ENCODE assay signal across 1 fruit fly cellular context in genomic region chr3R:27916355-27917019, dm6.
TF ChIP-seq lines count a peak whose summit lies in the region.

CG5003 (minus strand) TSS chr3R:27916516.
mRpS22 (plus strand) TSS chr3R:27916908.

TF ChIP-seq in whole organism, embryonic, 481 proteins besides CTCF, POLR2A, EP300 and RAD21 (continued from another document and continues in another):
- TF ChIP-seq CG32767 (GFP tag; IDR thresholded peaks at IDR 0.05; lab: Robert Waterston, UW) (no peak), br (optimal IDR thresholded peaks at IDR 0.05; lab: Kevin White, UChicago) (no peak), dmrt99B (tag; optimal IDR thresholded peaks at IDR 0.05; lab: Kevin White, UChicago) (peak; percentile 51), CG2202 (tag; optimal IDR thresholded peaks at IDR 0.05; lab: Kevin White, UChicago) (no peak), Doc2 (GFP tag; IDR thresholded peaks at IDR 0.05; lab: Robert Waterston, UW) (no peak), BEAF-32 (GFP tag; optimal IDR thresholded peaks at IDR 0.05; lab: Kevin White, UChicago) (peak; percentile 68), Oaz (GFP tag; IDR thresholded peaks at IDR 0.05; lab: Robert Waterston, UW) (peak; percentile 35; the same call in 1 of the 2 replicates), scrt (GFP tag; optimal IDR thresholded peaks at IDR 0.05; lab: Kevin White, UChicago) (no peak), CG13296 (GFP tag; optimal IDR thresholded peaks at IDR 0.05; lab: Kevin White, UChicago) (peak; percentile 56), CG1647 (GFP tag; optimal IDR thresholded peaks at IDR 0.05; lab: Kevin White, UChicago) (peak; percentile 55), pnt (GFP tag; optimal IDR thresholded peaks at IDR 0.05; lab: Kevin White, UChicago) (no peak), Dek (tag; optimal IDR thresholded peaks at IDR 0.05; lab: Kevin White, UChicago) (peak; percentile 50), Aef1 (GFP tag; IDR thresholded peaks at IDR 0.05; lab: Robert Waterston, UW) (peak; percentile 33; the same call in 1 of the 3 replicates), CG7372 (GFP tag; IDR thresholded peaks at IDR 0.05; lab: Robert Waterston, UW) (peak; percentile 52; the same call in 1 of the 2 replicates), CG4820 (GFP tag; optimal IDR thresholded peaks at IDR 0.05; lab: Kevin White, UChicago) (peak; percentile 55), sisA (GFP tag; IDR thresholded peaks at IDR 0.05; lab: Robert Waterston, UW) (no peak), fd96Cb (tag; optimal IDR thresholded peaks at IDR 0.05; lab: Kevin White, UChicago) (peak; percentile 20), HLH3B (GFP tag; IDR thresholded peaks at IDR 0.05; lab: Robert Waterston, UW) (no peak), cas (GFP tag; IDR thresholded peaks at IDR 0.05; lab: Robert Waterston, UW) (0 out of 2 replicates have a peak, but pooled peaks have one; percentile 8), sens-2 (GFP tag; IDR thresholded peaks at IDR 0.05; lab: Robert Waterston, UW) (no peak), Atf3 (GFP tag; optimal IDR thresholded peaks at IDR 0.05; lab: Kevin White, UChicago) (peak; percentile 11), gem (tag; optimal IDR thresholded peaks at IDR 0.05; lab: Kevin White, UChicago) (peak; percentile 79), Dad (GFP tag; optimal IDR thresholded peaks at IDR 0.05; lab: Kevin White, UChicago) (no peak), CHES-1-like (GFP tag; optimal IDR thresholded peaks at IDR 0.05; lab: Kevin White, UChicago) (peak; percentile 11), her (GFP tag; optimal IDR thresholded peaks at IDR 0.05; lab: Kevin White, UChicago) (no peak), HLH4C (GFP tag; IDR thresholded peaks at IDR 0.05; lab: Robert Waterston, UW; ENCODE audit: partially characterized antibody) (no peak), nerfin-2 (GFP tag; IDR thresholded peaks at IDR 0.05; lab: Robert Waterston, UW; ENCODE audit: partially characterized antibody) (no peak), Rx (GFP tag; IDR thresholded peaks at IDR 0.05; lab: Robert Waterston, UW) (no peak), sc (optimal IDR thresholded peaks at IDR 0.05; lab: Kevin White, UChicago) (no peak), sc (GFP tag; optimal IDR thresholded peaks at IDR 0.05; lab: Kevin White, UChicago) (no peak), Ptx1 (GFP tag; IDR thresholded peaks at IDR 0.05; lab: Robert Waterston, UW) (no peak), bcd (GFP tag; optimal IDR thresholded peaks at IDR 0.05; lab: Kevin White, UChicago) (peak; percentile 50), slbo (GFP tag; IDR thresholded peaks at IDR 0.05; lab: Robert Waterston, UW) (peak; percentile 72), ac (GFP tag; optimal IDR thresholded peaks at IDR 0.05; lab: Kevin White, UChicago) (no peak), CG8281 (tag; optimal IDR thresholded peaks at IDR 0.05; lab: Kevin White, UChicago) (peak; percentile 8), Hey (tag; optimal IDR thresholded peaks at IDR 0.05; lab: Kevin White, UChicago) (no peak), Xbp1 (GFP tag; optimal IDR thresholded peaks at IDR 0.05; lab: Kevin White, UChicago) (peak; percentile 43), Ets97D (GFP tag; optimal IDR thresholded peaks at IDR 0.05; lab: Kevin White, UChicago) (no peak), CG12219 (GFP tag; optimal IDR thresholded peaks at IDR 0.05; lab: Kevin White, UChicago) (no peak), CG2129 (GFP tag; IDR thresholded peaks at IDR 0.05; lab: Robert Waterston, UW; ENCODE audit: partially characterized antibody) (no peak), CG8924 (tag; optimal IDR thresholded peaks at IDR 0.05; lab: Kevin White, UChicago) (peak; percentile 73), emc (GFP tag; optimal IDR thresholded peaks at IDR 0.05; lab: Kevin White, UChicago) (no peak), CG8478 (optimal IDR thresholded peaks at IDR 0.05; lab: Kevin White, UChicago) (no peak), CG6254 (GFP tag; optimal IDR thresholded peaks at IDR 0.05; lab: Kevin White, UChicago) (no peak), CG4707 (GFP tag; optimal IDR thresholded peaks at IDR 0.05; lab: Kevin White, UChicago) (no peak), C15 (GFP tag; IDR thresholded peaks at IDR 0.05; lab: Robert Waterston, UW) (no peak), CG6791 (GFP tag; IDR thresholded peaks at IDR 0.05; lab: Robert Waterston, UW; ENCODE audit: partially characterized antibody) (no peak), lov (optimal IDR thresholded peaks at IDR 0.05; lab: Kevin White, UChicago) (no peak), lov (GFP tag; IDR thresholded peaks at IDR 0.05; lab: Robert Waterston, UW) (no peak), Bteb2 (GFP tag; optimal IDR thresholded peaks at IDR 0.05; lab: Kevin White, UChicago) (peak; percentile 1), CG4328 (GFP tag; optimal IDR thresholded peaks at IDR 0.05; lab: Kevin White, UChicago) (peak; percentile 58), CG42726 (GFP tag; IDR thresholded peaks at IDR 0.05; lab: Robert Waterston, UW; ENCODE audit: partially characterized antibody) (no peak), ranshi (GFP tag; IDR thresholded peaks at IDR 0.05; lab: Robert Waterston, UW) (0 out of 2 replicates have a peak, but pooled peaks have one; percentile 11), CG1529 (GFP tag; optimal IDR thresholded peaks at IDR 0.05; lab: Kevin White, UChicago) (no peak), z (GFP tag; IDR thresholded peaks at IDR 0.05; lab: Robert Waterston, UW) (no peak), eyg (GFP tag; optimal IDR thresholded peaks at IDR 0.05; lab: Kevin White, UChicago) (no peak), CG8089 (GFP tag; optimal IDR thresholded peaks at IDR 0.05; lab: Kevin White, UChicago) (no peak), vnd (GFP tag; IDR thresholded peaks at IDR 0.05; lab: Robert Waterston, UW; ENCODE audit: partially characterized antibody) (0 out of 3 replicates have a peak, but pooled peaks have one; percentile 28), zf30C (GFP tag; optimal IDR thresholded peaks at IDR 0.05; lab: Kevin White, UChicago) (no peak), Nf-YA (GFP tag; IDR thresholded peaks at IDR 0.05; lab: Robert Waterston, UW) (no peak), phol (tag; optimal IDR thresholded peaks at IDR 0.05; lab: Kevin White, UChicago) (peak; percentile 76), ham (GFP tag; IDR thresholded peaks at IDR 0.05; lab: Robert Waterston, UW) (no peak), chn (GFP tag; optimal IDR thresholded peaks at IDR 0.05; lab: Kevin White, UChicago) (no peak), Sry-β (GFP tag; optimal IDR thresholded peaks at IDR 0.05; lab: Kevin White, UChicago) (peak; percentile 81), Mes4 (GFP tag; optimal IDR thresholded peaks at IDR 0.05; lab: Kevin White, UChicago) (no peak), vvl (GFP tag; IDR thresholded peaks at IDR 0.05; lab: Robert Waterston, UW) (peak; percentile 61), shn (GFP tag; optimal IDR thresholded peaks at IDR 0.05; lab: Kevin White, UChicago) (no peak), CG8765 (GFP tag; IDR thresholded peaks at IDR 0.05; lab: Robert Waterston, UW) (0 out of 2 replicates have a peak, but pooled peaks have one; percentile 5), trh (GFP tag; optimal IDR thresholded peaks at IDR 0.05; lab: Kevin White, UChicago) (no peak), Hmr (GFP tag; optimal IDR thresholded peaks at IDR 0.05; lab: Kevin White, UChicago) (peak; percentile 56), CG12299 (tag; optimal IDR thresholded peaks at IDR 0.05; lab: Kevin White, UChicago) (no peak), CG4854 (GFP tag; optimal IDR thresholded peaks at IDR 0.05; lab: Kevin White, UChicago) (no peak), cwo (GFP tag; optimal IDR thresholded peaks at IDR 0.05; lab: Kevin White, UChicago) (peak; percentile 27), org-1 (GFP tag; optimal IDR thresholded peaks at IDR 0.05; lab: Kevin White, UChicago) (no peak), mirr (GFP tag; optimal IDR thresholded peaks at IDR 0.05; lab: Kevin White, UChicago) (peak; percentile 3), CG2889 (GFP tag; IDR thresholded peaks at IDR 0.05; lab: Robert Waterston, UW) (no peak), oc (tag; optimal IDR thresholded peaks at IDR 0.05; lab: Kevin White, UChicago) (no peak), CG12155 (GFP tag; optimal IDR thresholded peaks at IDR 0.05; lab: Kevin White, UChicago) (peak; percentile 61), CG6765 (GFP tag; optimal IDR thresholded peaks at IDR 0.05; lab: Kevin White, UChicago) (no peak), sob (GFP tag; IDR thresholded peaks at IDR 0.05; lab: Robert Waterston, UW) (peak; percentile 74), pb (GFP tag; optimal IDR thresholded peaks at IDR 0.05; lab: Kevin White, UChicago) (no peak), Asciz (GFP tag; optimal IDR thresholded peaks at IDR 0.05; lab: Kevin White, UChicago) (no peak), CG4282 (GFP tag; optimal IDR thresholded peaks at IDR 0.05; lab: Kevin White, UChicago) (no peak), CG16863 (GFP tag; optimal IDR thresholded peaks at IDR 0.05; lab: Kevin White, UChicago) (no peak), pros (GFP tag; optimal IDR thresholded peaks at IDR 0.05; lab: Kevin White, UChicago) (no peak), CG9215 (GFP tag; IDR thresholded peaks at IDR 0.05; lab: Robert Waterston, UW) (peak; percentile 45), Usf (GFP tag; optimal IDR thresholded peaks at IDR 0.05; lab: Kevin White, UChicago) (no peak), lab (GFP tag; optimal IDR thresholded peaks at IDR 0.05; lab: Kevin White, UChicago) (peak; percentile 45), B-H1 (GFP tag; IDR thresholded peaks at IDR 0.05; lab: Robert Waterston, UW) (no peak), CG15269 (tag; optimal IDR thresholded peaks at IDR 0.05; lab: Kevin White, UChicago) (peak; percentile 66), CG8359 (GFP tag; optimal IDR thresholded peaks at IDR 0.05; lab: Kevin White, UChicago; ENCODE audit: borderline replicate concordance) (no peak), croc (GFP tag; conservative IDR thresholded peaks at IDR 0.05; lab: Robert Waterston, UW) (no peak; the same call in 2 of the 3 replicates), CG2199 (GFP tag; IDR thresholded peaks at IDR 0.05; lab: Robert Waterston, UW) (no peak), HmgZ (tag; optimal IDR thresholded peaks at IDR 0.05; lab: Kevin White, UChicago) (peak; percentile 32), ab (GFP tag; optimal IDR thresholded peaks at IDR 0.05; lab: Kevin White, UChicago) (no peak), CG30431 (GFP tag; optimal IDR thresholded peaks at IDR 0.05; lab: Kevin White, UChicago) (no peak), CG13424 (tag; optimal IDR thresholded peaks at IDR 0.05; lab: Kevin White, UChicago) (peak; percentile 75), gcm (GFP tag; optimal IDR thresholded peaks at IDR 0.05; lab: Kevin White, UChicago) (no peak), tx (GFP tag; optimal IDR thresholded peaks at IDR 0.05; lab: Kevin White, UChicago) (peak; percentile 19), CG31365 (tag; optimal IDR thresholded peaks at IDR 0.05; lab: Kevin White, UChicago) (no peak), CG12391 (tag; optimal IDR thresholded peaks at IDR 0.05; lab: Kevin White, UChicago) (peak; percentile 81), unc-4 (GFP tag; IDR thresholded peaks at IDR 0.05; lab: Robert Waterston, UW; ENCODE audit: partially characterized antibody) (peak; percentile 45; the same call in 1 of the 2 replicates), CG34376 (GFP tag; optimal IDR thresholded peaks at IDR 0.05; lab: Kevin White, UChicago) (peak; percentile 20), tup (GFP tag; optimal IDR thresholded peaks at IDR 0.05; lab: Kevin White, UChicago) (no peak), Sox100B (GFP tag; optimal IDR thresholded peaks at IDR 0.05; lab: Kevin White, UChicago) (no peak), CG10565 (GFP tag; optimal IDR thresholded peaks at IDR 0.05; lab: Kevin White, UChicago) (no peak), MBD-R2 (GFP tag; IDR thresholded peaks at IDR 0.05; lab: Robert Waterston, UW) (peak; percentile 68), usp (GFP tag; optimal IDR thresholded peaks at IDR 0.05; lab: Kevin White, UChicago) (no peak), CG4730 (GFP tag; IDR thresholded peaks at IDR 0.05; lab: Robert Waterston, UW) (peak; percentile 37; the same call in 1 of the 2 replicates), CG17359 (tag; optimal IDR thresholded peaks at IDR 0.05; lab: Kevin White, UChicago) (peak; percentile 23), chm (GFP tag; IDR thresholded peaks at IDR 0.05; lab: Robert Waterston, UW) (peak; percentile 34; the same call in 1 of the 2 replicates), CkIIα-i1 (GFP tag; IDR thresholded peaks at IDR 0.05; lab: Robert Waterston, UW) (no peak), Fer2 (tag; optimal IDR thresholded peaks at IDR 0.05; lab: Kevin White, UChicago) (peak; percentile 63), otp (GFP tag; IDR thresholded peaks at IDR 0.05; lab: Robert Waterston, UW) (no peak), zfh2 (GFP tag; optimal IDR thresholded peaks at IDR 0.05; lab: Kevin White, UChicago) (peak; percentile 44), rib (GFP tag; IDR thresholded peaks at IDR 0.05; lab: Robert Waterston, UW) (peak; percentile 20; the same call in 1 of the 2 replicates), HLH54F (GFP tag; optimal IDR thresholded peaks at IDR 0.05; lab: Kevin White, UChicago) (peak; percentile 7), gsb (GFP tag; IDR thresholded peaks at IDR 0.05; lab: Robert Waterston, UW) (no peak), hkb (optimal IDR thresholded peaks at IDR 0.05; lab: Kevin White, UChicago) (no peak), hkb (GFP tag; IDR thresholded peaks at IDR 0.05; lab: Robert Waterston, UW) (no peak), wdn (GFP tag; IDR thresholded peaks at IDR 0.05; lab: Robert Waterston, UW) (0 out of 2 replicates have a peak, but pooled peaks have one; percentile 6), sd (tag; optimal IDR thresholded peaks at IDR 0.05; lab: Kevin White, UChicago) (no peak), gro (GFP tag; optimal IDR thresholded peaks at IDR 0.05; lab: Kevin White, UChicago) (no peak), zen2 (GFP tag; IDR thresholded peaks at IDR 0.05; lab: Robert Waterston, UW; ENCODE audit: partially characterized antibody) (no peak), Nf-YB (GFP tag; optimal IDR thresholded peaks at IDR 0.05; lab: Kevin White, UChicago) (peak; percentile 42), Drgx (GFP tag; IDR thresholded peaks at IDR 0.05; lab: Robert Waterston, UW) (no peak), CG1792 (GFP tag; optimal IDR thresholded peaks at IDR 0.05; lab: Kevin White, UChicago) (no peak), HLHmδ (GFP tag; optimal IDR thresholded peaks at IDR 0.05; lab: Kevin White, UChicago) (no peak), Lpt (GFP tag; optimal IDR thresholded peaks at IDR 0.05; lab: Kevin White, UChicago) (no peak), CG14441 (GFP tag; IDR thresholded peaks at IDR 0.05; lab: Robert Waterston, UW) (peak; percentile 29; the same call in 1 of the 2 replicates), Xrp1 (GFP tag; IDR thresholded peaks at IDR 0.05; lab: Robert Waterston, UW) (peak; percentile 45; the same call in 1 of the 2 replicates), lilli (GFP tag; optimal IDR thresholded peaks at IDR 0.05; lab: Kevin White, UChicago) (peak; percentile 63), CG9817 (tag; optimal IDR thresholded peaks at IDR 0.05; lab: Kevin White, UChicago) (peak; percentile 69)
